Worm (Caenorhabditis elegans): Measurements from ENCODE around the gene T05C12.8.

The T05C12.8 gene

DNA sequence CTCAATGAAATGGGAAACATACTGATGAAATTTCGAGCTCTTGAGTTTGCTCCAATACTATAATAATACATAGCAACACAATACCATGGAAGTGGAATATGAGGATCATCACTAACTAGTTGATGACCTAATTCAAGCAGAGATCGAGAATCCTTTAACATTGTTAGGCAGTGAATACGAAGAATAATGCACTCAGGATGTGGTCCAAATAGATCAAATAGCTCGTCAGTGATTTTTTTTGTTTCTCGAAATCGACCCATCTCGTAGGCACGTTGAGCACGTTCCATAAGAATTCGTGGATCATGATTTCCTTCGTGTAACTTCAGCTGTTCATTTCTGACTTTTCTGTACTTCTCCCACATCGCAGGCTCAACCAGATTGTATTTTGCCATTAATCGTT, 29.4 kb downstream of the T05C12.8 start:
- TF ChIP-seq dve-1 (tag; optimal IDR thresholded peaks at IDR 0.05) (no peak), nfya-1 (tag; optimal IDR thresholded peaks at IDR 0.05) (no peak), unc-3 (GFP tag; conservative IDR thresholded peaks at IDR 0.05) (no peak), unc-3 (tag; optimal IDR thresholded peaks at IDR 0.05) (no peak), gmeb-2 (tag; optimal IDR thresholded peaks at IDR 0.05) (no peak), nhr-232 (tag; optimal IDR thresholded peaks at IDR 0.05) (no peak), hlh-13 (GFP tag; optimal IDR thresholded peaks at IDR 0.05) (no peak), unc-86 (tag; optimal IDR thresholded peaks at IDR 0.05) (no peak), madf-2 (tag; optimal IDR thresholded peaks at IDR 0.05) (no peak)

DNA sequence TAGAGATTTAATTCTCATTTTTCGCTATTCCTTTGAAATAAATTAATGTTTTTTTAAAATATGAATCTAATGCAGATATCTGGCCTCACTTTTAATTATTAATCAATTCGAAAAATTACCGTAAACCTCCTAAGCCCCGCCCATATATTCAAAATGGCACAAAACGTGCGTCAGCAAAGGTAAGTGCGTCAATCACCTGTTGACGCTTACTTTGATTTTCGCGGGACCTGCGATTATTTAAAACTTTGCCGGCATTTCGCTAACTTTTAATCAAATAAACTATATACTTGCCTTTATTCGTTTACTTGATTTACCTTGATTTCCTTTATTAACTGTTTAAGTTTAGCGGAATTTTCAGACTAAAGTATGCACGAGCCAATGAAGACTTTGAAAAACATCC, 32.4 kb downstream of the T05C12.8 start, which contains the start of gene pch-2:
pch-2 (plus strand) TSS at position 359 of the 400 bp plus-strand sequence.
- TF ChIP-seq pag-3 (tag; optimal IDR thresholded peaks at IDR 0.05; ENCODE audit: borderline replicate concordance) (no peak), ceh-22 (tag; optimal IDR thresholded peaks at IDR 0.05) (no peak), npax-4 (tag; optimal IDR thresholded peaks at IDR 0.05) (no peak), nfya-1 (tag; optimal IDR thresholded peaks at IDR 0.05) (peak; percentile 11), unc-42 (tag; optimal IDR thresholded peaks at IDR 0.05) (peak; percentile 2)

DNA sequence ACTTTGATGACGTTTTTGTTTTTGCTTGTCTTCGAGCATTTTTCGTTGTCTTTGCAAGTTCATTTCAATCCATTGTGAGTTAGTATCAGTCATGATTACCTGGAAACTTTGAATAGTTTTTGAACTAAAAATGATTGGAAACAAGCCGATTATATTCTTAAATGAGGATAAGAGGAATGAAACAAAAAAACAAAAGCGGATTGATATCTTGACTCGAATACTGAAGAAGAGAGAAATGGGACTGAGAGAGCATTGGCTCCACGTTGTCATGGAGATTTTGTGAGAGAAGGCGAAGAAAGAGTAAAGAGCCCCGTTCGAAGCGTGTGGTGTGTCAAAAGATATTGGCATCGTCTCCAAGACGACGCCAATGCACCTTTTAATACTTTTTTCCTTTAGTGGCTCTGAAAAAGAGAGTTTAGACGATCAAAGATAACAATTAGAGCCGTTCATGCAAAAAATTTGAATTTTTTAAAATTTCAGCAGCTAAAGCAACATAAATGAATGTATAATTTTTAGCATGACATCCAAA, 33.4 kb downstream of the T05C12.8 start, which contains the start of the genes tub-1 and tmem-138:
tub-1 (minus strand) TSS at position 101 of the 529 bp plus-strand sequence.
tmem-138 (plus strand) TSS at position 479 of the 529 bp plus-strand sequence.
- TF ChIP-seq ceh-14 (tag; optimal IDR thresholded peaks at IDR 0.05) = no peak
- TF ChIP-seq fax-1 (tag; optimal IDR thresholded peaks at IDR 0.05) = no peak
- TF ChIP-seq ceh-6 (GFP tag; optimal IDR thresholded peaks at IDR 0.05) = no peak
- no peak for TF ChIP-seq Y22D7AL.16 (tag; optimal IDR thresholded peaks at IDR 0.05)
- no peak for TF ChIP-seq ahr-1 (tag; optimal IDR thresholded peaks at IDR 0.05)
- TF ChIP-seq ceh-24 (tag; optimal IDR thresholded peaks at IDR 0.05) = no peak
- no peak for TF ChIP-seq ceh-31 (tag; optimal IDR thresholded peaks at IDR 0.05)
- TF ChIP-seq ceh-48 (tag; optimal IDR thresholded peaks at IDR 0.05) = no peak
- TF ChIP-seq C38D4.7 (GFP tag; optimal IDR thresholded peaks at IDR 0.05) = no peak
- no peak for TF ChIP-seq C08G9.2 (tag; optimal IDR thresholded peaks at IDR 0.05)
- no peak for TF ChIP-seq unc-42 (tag; optimal IDR thresholded peaks at IDR 0.05)
- no peak for TF ChIP-seq fkh-6 (tag; optimal IDR thresholded peaks at IDR 0.05)
- TF ChIP-seq tbx-7 (tag; optimal IDR thresholded peaks at IDR 0.05) = no peak
- no peak for TF ChIP-seq sox-2 (GFP tag; IDR thresholded peaks at IDR 0.05)
- no peak for TF ChIP-seq ceh-9 (tag; optimal IDR thresholded peaks at IDR 0.05)
- no peak for TF ChIP-seq odd-2 (tag; optimal IDR thresholded peaks at IDR 0.05)
- TF ChIP-seq che-1 (tag; optimal IDR thresholded peaks at IDR 0.05) = no peak
- TF ChIP-seq lin-11 (tag; optimal IDR thresholded peaks at IDR 0.05) = no peak
- no peak for TF ChIP-seq ceh-2 (tag; optimal IDR thresholded peaks at IDR 0.05)
- TF ChIP-seq ceh-34 (tag; optimal IDR thresholded peaks at IDR 0.05) = no peak

DNA sequence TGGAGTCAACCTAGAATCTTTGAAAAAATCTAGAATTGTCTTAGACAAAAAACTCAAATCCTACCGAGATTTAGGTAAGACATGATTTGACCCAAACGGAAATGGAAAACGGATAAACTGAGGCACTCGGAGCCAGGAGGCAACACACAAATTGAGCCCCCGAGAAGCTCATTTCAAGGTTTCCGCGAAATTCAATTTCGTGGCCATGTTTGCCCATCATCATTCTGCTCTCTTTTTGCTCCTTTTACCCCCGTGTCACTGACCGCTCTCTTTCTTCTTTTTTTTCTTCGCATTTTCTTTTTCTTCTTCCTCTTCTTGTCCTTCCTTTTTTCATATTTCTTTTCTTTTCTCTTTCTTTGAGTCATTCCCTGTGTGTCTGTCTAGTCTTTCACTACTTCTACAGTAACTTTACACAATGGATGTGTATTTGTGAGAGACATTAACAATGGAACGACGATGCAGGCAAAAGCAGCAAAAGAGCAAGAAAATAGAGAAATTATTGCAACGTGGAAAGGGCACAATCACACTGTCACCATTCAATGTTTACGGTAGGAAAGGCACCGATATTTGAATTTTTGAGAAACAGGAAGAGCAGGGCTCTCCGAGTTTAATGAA, 37.5 kb downstream of the T05C12.8 start:
- TF ChIP-seq hlh-8 (tag; optimal IDR thresholded peaks at IDR 0.05) (no peak), odd-2 (tag; optimal IDR thresholded peaks at IDR 0.05) (no peak), ceh-2 (tag; optimal IDR thresholded peaks at IDR 0.05) (no peak), unc-42 (tag; optimal IDR thresholded peaks at IDR 0.05) (peak; percentile 92), Y22D7AL.16 (tag; optimal IDR thresholded peaks at IDR 0.05) (no peak)

DNA sequence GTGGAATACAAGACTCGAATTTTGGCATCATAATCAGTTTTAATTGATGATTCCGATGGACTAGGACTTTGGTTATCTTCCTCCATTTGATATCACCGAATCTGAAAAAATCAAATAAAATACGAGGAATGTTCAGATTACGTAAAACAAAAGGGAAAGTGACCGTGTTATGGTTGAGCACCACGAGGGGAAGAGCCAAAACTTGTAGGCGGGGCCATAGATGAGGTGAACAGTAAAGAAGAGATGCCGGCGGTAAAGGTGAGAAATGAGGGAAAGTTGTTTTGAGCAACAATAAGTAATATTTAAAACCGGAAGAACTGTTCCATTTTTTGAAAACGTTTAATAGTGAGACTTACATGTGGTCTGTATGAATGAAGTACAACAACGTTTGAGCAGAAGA, 40.4 kb downstream of the T05C12.8 start, which contains the start of gene F10B5.3:
F10B5.3 (minus strand) TSS at position 101 of the 400 bp plus-strand sequence.
- TF ChIP-seq pros-1 (tag; optimal IDR thresholded peaks at IDR 0.05) = no peak
- TF ChIP-seq nfya-1 (tag; optimal IDR thresholded peaks at IDR 0.05) = no peak
- no peak for TF ChIP-seq mec-3 (tag; optimal IDR thresholded peaks at IDR 0.05; ENCODE audit: borderline replicate concordance)
- no peak for TF ChIP-seq ceh-45 (GFP tag; IDR thresholded peaks at IDR 0.05)
- no peak for TF ChIP-seq hlh-30 (tag; optimal IDR thresholded peaks at IDR 0.05; ENCODE audit: insufficient read depth)
- no peak for TF ChIP-seq ceh-24 (tag; optimal IDR thresholded peaks at IDR 0.05)
